Fruit fly (Drosophila melanogaster): ENCODE data around the gene CG5646.

dm6 chr3R:27595979-27596378 lies 34.9 kb upstream of the CG5646 start, which contains the start of gene CG5639:
- no peak for TF ChIP-seq CG8478 (optimal IDR thresholded peaks at IDR 0.05)
- no peak for TF ChIP-seq CG2678 (tag; optimal IDR thresholded peaks at IDR 0.05)
- TF ChIP-seq CG31441 (GFP tag; IDR thresholded peaks at IDR 0.05): no peak
- no peak for TF ChIP-seq H2.0 (GFP tag; IDR thresholded peaks at IDR 0.05)
- TF ChIP-seq CG12769 (tag; optimal IDR thresholded peaks at IDR 0.05): no peak
- TF ChIP-seq Awh (GFP tag; IDR thresholded peaks at IDR 0.05): no peak
- TF ChIP-seq Dbx (GFP tag; IDR thresholded peaks at IDR 0.05): no peak
- no peak for TF ChIP-seq ab (GFP tag; optimal IDR thresholded peaks at IDR 0.05)
- no peak for TF ChIP-seq Doc2 (GFP tag; IDR thresholded peaks at IDR 0.05)
- no peak for TF ChIP-seq Jarid2 (GFP tag; optimal IDR thresholded peaks at IDR 0.05)
- TF ChIP-seq Sox102F (GFP tag; optimal IDR thresholded peaks at IDR 0.05): no peak
- no peak for TF ChIP-seq Bteb2 (GFP tag; optimal IDR thresholded peaks at IDR 0.05)
- TF ChIP-seq CG9437 (GFP tag; optimal IDR thresholded peaks at IDR 0.05): no peak
- no peak for TF ChIP-seq ranshi (GFP tag; IDR thresholded peaks at IDR 0.05)

Data from whole organism, embryonic.